Worm (Caenorhabditis elegans): ENCODE results near the gene C49F5.7.

ce11 chrX:11992778-11993177, 1.8 kb upstream of the C49F5.7 start:
- TF ChIP-seq snpc-4 (tag; optimal IDR thresholded peaks at IDR 0.05) (no peak), ceh-16 (tag; optimal IDR thresholded peaks at IDR 0.05) (no peak), lin-39 (tag; optimal IDR thresholded peaks at IDR 0.05) (no peak), nhr-77 (tag; optimal IDR thresholded peaks at IDR 0.05) (no peak)

All from whole organism, L3 larva.